Worm (Caenorhabditis elegans) whole organism, L4 larva: ENCODE data around the gene B0416.3.

Source experiments
- D1046.2 ChIP-seq: fragments of 200-800 bp; sonication (Bioruptor generic); IDR thresholded peaks from 2 replicates; pipeline ENCODE4 v1.3.6; 2022; ENCODE audit warnings: missing genetic modification characterization, missing compliant biosample characterization
- F10B5.3 ChIP-seq: sonication (generic microtip); optimal IDR thresholded peaks from 2 replicates; lab custom pipeline; 2016; ENCODE audit warnings: mild to moderate bottlenecking, missing genetic modification characterization, missing compliant biosample characterization
- F37D6.2 ChIP-seq: sonication (generic microtip); optimal IDR thresholded peaks from 2 replicates; lab custom pipeline; 2016; ENCODE audit warnings: mild to moderate bottlenecking, missing genetic modification characterization, missing compliant biosample characterization
- T26A8.4 ChIP-seq: fragments of 200-800 bp; sonication (Bioruptor generic); IDR thresholded peaks from 2 replicates; pipeline ENCODE4 v1.3.6; 2022; ENCODE audit warnings: missing genetic modification characterization, missing compliant biosample characterization
- Y105C5A.15 ChIP-seq: fragments of 200-800 bp; sonication (Bioruptor generic); IDR thresholded peaks from 2 replicates; pipeline ENCODE4 v1.3.6; 2022; ENCODE audit warnings: missing genetic modification characterization, missing compliant biosample characterization
- Y75B8A.6 ChIP-seq: fragments of 200-800 bp; sonication (Bioruptor generic); IDR thresholded peaks from 2 replicates; pipeline ENCODE4 v1.3.6; 2022; ENCODE audit warnings: missing genetic modification reagents, missing genetic modification characterization, missing compliant biosample characterization
- ZK337.2 ChIP-seq: fragments of 200-800 bp; sonication (Bioruptor generic); IDR thresholded peaks from 2 replicates; pipeline ENCODE4 v1.3.6; 2022; ENCODE audit warnings: missing genetic modification reagents, missing genetic modification characterization, missing compliant biosample characterization
- ZK546.5 ChIP-seq, 2 experiments: sonication (generic microtip); optimal IDR thresholded peaks; 2 replicates each; lab custom pipeline; 2017; ENCODE audit warnings: missing biosample characterization in 2 of 2, missing genetic modification characterization in 2 of 2
- aha-1 ChIP-seq: fragments of 150-350 bp; peaks from one replicate; lab custom pipeline; 2014; ENCODE audit warnings: missing biosample characterization, missing genetic modification characterization
- arid-1 ChIP-seq: fragments of 200-800 bp; sonication (Bioruptor generic); conservative IDR thresholded peaks from 2 replicates; pipeline ENCODE4 v1.3.6; 2022; ENCODE audit warnings: missing genetic modification reagents, missing genetic modification characterization, missing compliant biosample characterization
- attf-4 ChIP-seq: sonication (generic microtip); optimal IDR thresholded peaks from 3 replicates; lab custom pipeline; 2017; ENCODE audit warnings: missing biosample characterization, missing genetic modification characterization
- cey-2 ChIP-seq: sonication (generic microtip); optimal IDR thresholded peaks from 3 replicates; lab custom pipeline; 2017; ENCODE audit warnings: missing genetic modification characterization, mild to moderate bottlenecking, missing compliant biosample characterization, antibody characterized with exemption, borderline replicate concordance; ENCODE audit not compliant: insufficient read depth
- dmd-8 ChIP-seq: fragments of 200-800 bp; sonication (Bioruptor generic); IDR thresholded peaks from 2 replicates; pipeline ENCODE4 v1.3.6; 2022; ENCODE audit warnings: missing genetic modification characterization, missing compliant biosample characterization
- dve-1 ChIP-seq: sonication (generic microtip); optimal IDR thresholded peaks from 2 replicates; lab custom pipeline; 2017; ENCODE audit warnings: antibody characterized with exemption, mild to moderate bottlenecking, missing genetic modification characterization, missing compliant biosample characterization; ENCODE audit not compliant: insufficient read depth
- hlh-11 ChIP-seq: fragments of 200-800 bp; sonication (Bioruptor generic); optimal IDR thresholded peaks from 2 replicates; lab custom pipeline; 2018; ENCODE audit warnings: mild to moderate bottlenecking, missing genetic modification characterization, missing compliant biosample characterization
- jun-1 ChIP-seq: fragments of 150-350 bp; optimal IDR thresholded peaks from 2 replicates; lab custom pipeline; 2014; ENCODE audit warnings: missing biosample characterization, missing genetic modification reagents, missing genetic modification characterization
- lin-13 ChIP-seq: fragments of 150-350 bp; optimal IDR thresholded peaks from 2 replicates; lab custom pipeline; 2014; ENCODE audit warnings: missing biosample characterization, missing genetic modification reagents, missing genetic modification characterization
- mes-2 ChIP-seq: sonication (generic microtip); optimal IDR thresholded peaks from 2 replicates; lab custom pipeline; 2016; ENCODE audit warnings: missing genotype, mild to moderate bottlenecking, missing genetic modification characterization, missing compliant biosample characterization; ENCODE audit not compliant: poor library complexity, severe bottlenecking
- mxl-3 ChIP-seq: fragments of 200-800 bp; sonication (Bioruptor generic); optimal IDR thresholded peaks from 2 replicates; lab custom pipeline; 2018; ENCODE audit warnings: mild to moderate bottlenecking, missing genetic modification characterization, missing compliant biosample characterization
- nhr-10 ChIP-seq: fragments of 150-350 bp; optimal IDR thresholded peaks from 2 replicates; lab custom pipeline; 2014; ENCODE audit warnings: missing biosample characterization, missing genetic modification characterization
- nhr-102 ChIP-seq: sonication (generic microtip); optimal IDR thresholded peaks from 2 replicates; lab custom pipeline; 2016; ENCODE audit warnings: mild to moderate bottlenecking, missing genetic modification characterization, moderate library complexity, missing compliant biosample characterization
- nhr-11 ChIP-seq: fragments of 150-350 bp; optimal IDR thresholded peaks from 2 replicates; lab custom pipeline; 2014; ENCODE audit warnings: missing biosample characterization, missing genetic modification characterization
- nhr-111 ChIP-seq: fragments of 200-800 bp; sonication (Bioruptor generic); optimal IDR thresholded peaks from 2 replicates; lab custom pipeline; 2018; ENCODE audit warnings: mild to moderate bottlenecking, missing genetic modification characterization, missing compliant biosample characterization
- nhr-25 ChIP-seq: sonication (generic microtip); optimal IDR thresholded peaks from 2 replicates; lab custom pipeline; 2017; ENCODE audit warnings: missing genetic modification characterization, mild to moderate bottlenecking, missing compliant biosample characterization, antibody characterized with exemption, moderate library complexity, borderline replicate concordance; ENCODE audit not compliant: insufficient read depth
- nhr-28 ChIP-seq: fragments of 150-350 bp; optimal IDR thresholded peaks from 2 replicates; lab custom pipeline; 2014; ENCODE audit warnings: missing biosample characterization, missing genetic modification characterization
- nhr-77 ChIP-seq: fragments of 150-350 bp; optimal IDR thresholded peaks from 2 replicates; lab custom pipeline; 2014; ENCODE audit warnings: missing biosample characterization, missing genetic modification characterization
- php-3 ChIP-seq: fragments of 200-800 bp; sonication (Bioruptor generic); IDR thresholded peaks from 2 replicates; pipeline ENCODE4 v1.3.6; 2022; ENCODE audit warnings: missing genetic modification reagents, missing genetic modification characterization, missing compliant biosample characterization
- sdz-12 ChIP-seq: fragments of 200-800 bp; sonication (Bioruptor generic); optimal IDR thresholded peaks from 2 replicates; lab custom pipeline; 2018; ENCODE audit warnings: mild to moderate bottlenecking, missing genetic modification characterization, missing compliant biosample characterization
- set-16 ChIP-seq: fragments of 200-800 bp; sonication (Bioruptor generic); IDR thresholded peaks from 2 replicates; pipeline ENCODE4 v1.3.6; 2022; ENCODE audit warnings: missing genetic modification reagents, missing genetic modification characterization, missing compliant biosample characterization
- snpc-1.2 ChIP-seq: fragments of 200-800 bp; sonication (Bioruptor generic); IDR thresholded peaks from 2 replicates; pipeline ENCODE4 v1.3.6; 2022; ENCODE audit warnings: missing genetic modification reagents, missing genetic modification characterization, missing compliant biosample characterization
- tag-97 ChIP-seq: fragments of 200-800 bp; sonication (Bioruptor generic); IDR thresholded peaks from 2 replicates; pipeline ENCODE4 v1.3.6; 2022; ENCODE audit warnings: missing genetic modification characterization, missing compliant biosample characterization
- unc-62 ChIP-seq, 3 experiments: fragments of 150-350 bp in 1 of 3; sonication (generic microtip); optimal IDR thresholded peaks in 2 of 3; peaks in 1 of 3; 1 replicate in 1 of 3; 2 replicates in 2 of 3; lab custom pipeline; 2014 to 2017; ENCODE audit warnings: missing biosample characterization in 3 of 3, missing genetic modification characterization in 3 of 3, missing genetic modification reagents in 3 of 3, missing genotype in 1 of 3
- zfp-3 ChIP-seq: fragments of 200-800 bp; sonication (Bioruptor generic); conservative IDR thresholded peaks from 2 replicates; pipeline ENCODE4 v1.3.6; 2022; ENCODE audit warnings: missing genetic modification reagents, missing genetic modification characterization, missing compliant biosample characterization

Gene B0416.3

DNA sequence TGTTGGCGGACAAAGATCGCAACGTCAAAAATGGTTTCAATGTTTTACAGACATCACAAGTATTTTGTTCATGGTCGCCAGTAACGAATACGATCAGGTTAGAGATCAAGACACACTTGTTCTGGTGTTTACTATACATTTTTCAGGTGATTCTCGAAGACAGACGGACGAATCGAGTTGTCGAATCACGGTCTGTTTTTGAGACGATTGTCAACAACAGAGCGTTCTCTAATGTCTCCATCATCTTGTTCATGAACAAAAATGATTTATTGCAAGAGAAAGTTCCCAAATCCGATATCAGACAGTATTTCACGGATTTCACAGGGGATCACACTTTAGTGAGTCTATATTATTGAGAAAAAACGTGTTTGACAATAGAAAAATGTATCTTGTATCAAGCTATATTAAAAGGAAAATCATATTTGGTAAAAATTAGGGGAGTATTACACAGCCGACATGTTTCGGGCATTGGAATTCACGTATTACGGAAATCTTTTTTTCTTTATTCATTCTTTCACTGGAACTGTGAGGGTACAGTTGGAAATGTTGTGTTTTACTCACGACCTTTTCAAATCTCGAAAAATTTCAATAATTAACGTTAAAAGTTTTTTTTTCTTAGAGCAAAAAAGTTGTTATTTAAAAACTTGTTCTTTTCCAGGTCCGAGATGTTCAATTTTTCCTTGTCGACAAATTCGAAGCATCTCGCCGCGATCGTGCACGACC is 43.2 kb upstream of the B0416.3 start:
- TF ChIP-seq nhr-25 (no peak), mxl-3 (peak; percentile 11), hlh-11 (tag; lab: Kevin White, UChicago) (peak; percentile 28), nhr-111 (GFP tag; lab: Kevin White, UChicago) (no peak), Y105C5A.15 (no peak), cey-2 (tag; lab: Kevin White, UChicago) (no peak), unc-62 (GFP tag; optimal IDR thresholded peaks at IDR 0.05 in 1 of 2; lab: Kevin White, UChicago) (peak in 1 of 2 experiments; percentile 94), unc-62 (tag; optimal IDR thresholded peaks at IDR 0.05; lab: Kevin White, UChicago) (no peak)

- TF ChIP-seq aha-1 (peak; percentile 75), dve-1 (tag; lab: Kevin White, UChicago) (no peak)
Observed at ce11 chrX:9251488-9251887, 40.0 kb upstream of the B0416.3 start, which contains the start of gene pes-8. TSS of gene pes-8 (plus strand) at chrX:9251788.

DNA sequence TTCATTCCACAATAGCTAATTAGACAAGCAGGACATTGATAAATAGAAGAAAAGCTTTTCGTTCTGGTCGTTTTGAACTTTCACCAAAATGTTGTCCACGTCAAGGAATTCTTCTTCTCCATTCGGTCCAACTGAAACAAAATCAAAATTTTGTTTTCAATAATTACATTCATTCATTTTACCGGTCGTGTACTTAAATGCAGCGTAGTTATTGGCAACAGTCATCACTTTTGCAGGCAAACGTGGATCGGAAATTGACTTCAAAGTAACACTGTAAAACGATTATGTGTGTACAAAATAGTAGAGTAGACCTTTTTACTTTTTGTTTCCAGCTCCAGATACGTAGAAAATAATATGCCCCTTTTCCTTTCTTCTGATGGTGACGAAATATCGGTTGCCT is 35.5 kb upstream of the B0416.3 start:
- TF ChIP-seq sdz-12 (GFP tag; lab: Kevin White, UChicago) (no peak), F37D6.2 (tag; lab: Kevin White, UChicago) (no peak), unc-62 (GFP tag; optimal IDR thresholded peaks at IDR 0.05 in 1 of 2; lab: Kevin White, UChicago) (peak in 1 of 2 experiments; percentile 59), unc-62 (tag; optimal IDR thresholded peaks at IDR 0.05; lab: Kevin White, UChicago) (no peak), F10B5.3 (tag; lab: Kevin White, UChicago) (peak; percentile 64)

- no peak for TF ChIP-seq set-16 (GFP tag; lab: Robert Waterston, UW)
- TF ChIP-seq dmd-8 (GFP tag; lab: Robert Waterston, UW): no peak
- no peak for TF ChIP-seq jun-1 (tag; lab: Kevin White, UChicago)
- TF ChIP-seq Y75B8A.6 (GFP tag; lab: Robert Waterston, UW): no peak
- no peak for TF ChIP-seq arid-1 (GFP tag; lab: Robert Waterston, UW)
- TF ChIP-seq mes-2: no peak
- TF ChIP-seq nhr-10 (tag; lab: Kevin White, UChicago): no peak
- no peak for TF ChIP-seq D1046.2 (GFP tag; lab: Robert Waterston, UW)
- no peak for TF ChIP-seq lin-13 (GFP tag; lab: Kevin White, UChicago)
- TF ChIP-seq T26A8.4 (GFP tag; lab: Robert Waterston, UW): no peak
- TF ChIP-seq F10B5.3 (tag; lab: Kevin White, UChicago): no peak
- no peak for TF ChIP-seq attf-4 (tag; lab: Kevin White, UChicago)
- TF ChIP-seq nhr-28 (tag; lab: Kevin White, UChicago): no peak
Observed at ce11 chrX:9259552-9259951, 31.9 kb upstream of the B0416.3 start, which contains the start of gene F18G5.1. TSS of gene F18G5.1 (plus strand) at chrX:9259852.

- TF ChIP-seq dmd-8 (GFP tag; lab: Robert Waterston, UW) (no peak), nhr-102 (tag; lab: Kevin White, UChicago) (peak; percentile 47), nhr-77 (no peak), snpc-1.2 (0 out of 2 replicates have a peak, but pooled peaks have one; percentile 17), zfp-3 (GFP tag; lab: Robert Waterston, UW) (peak; percentile 60; the same call in 1 of the 2 replicates), tag-97 (GFP tag; lab: Robert Waterston, UW) (no peak), ZK546.5 (tag; optimal IDR thresholded peaks at IDR 0.05; lab: Kevin White, UChicago) (no peak), dve-1 (tag; lab: Kevin White, UChicago) (peak; percentile 54), nhr-11 (tag; lab: Kevin White, UChicago) (no peak), php-3 (peak; percentile 41; the same call in 1 of the 2 replicates), ZK337.2 (GFP tag; lab: Robert Waterston, UW) (no peak)
- TF ChIP-seq, all 104 proteins: peak for 5
Observed at ce11 chrX:9261626-9262189, 29.7 kb upstream of the B0416.3 start.
